Worm (Caenorhabditis elegans): ENCODE results near the gene Y43F8B.19.

DNA sequence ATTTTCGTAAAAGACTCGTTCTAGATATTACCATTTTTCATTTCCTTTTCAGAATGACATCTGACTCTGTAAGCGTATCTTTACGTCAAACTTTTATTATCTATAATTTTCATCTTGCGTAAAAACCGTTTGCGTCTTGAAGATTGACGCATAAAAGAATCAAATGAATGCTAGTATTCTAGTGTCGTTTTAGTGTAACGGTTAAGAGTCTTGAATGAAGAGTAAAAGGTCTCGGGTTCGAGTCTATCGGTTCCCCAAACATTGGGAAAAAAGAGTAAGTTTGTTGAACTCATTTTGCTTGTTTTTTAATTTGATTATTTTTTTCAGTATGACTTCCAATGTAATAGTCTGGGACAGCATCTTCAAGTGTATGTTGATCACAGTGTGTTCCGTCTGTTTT is 27.6 kb downstream of the Y43F8B.19 start, which contains the start of gene Y43F8B.17:
- TF ChIP-seq him-1 (tag; optimal IDR thresholded peaks at IDR 0.05), result no peak
- TF ChIP-seq dao-5 (tag; optimal IDR thresholded peaks at IDR 0.05), result no peak
